Worm (Caenorhabditis elegans): Measurements from ENCODE around the gene T01G5.8.

Gene T01G5.8

ce11 chrV:15139811-15140210 lies 23.7 kb downstream of the T01G5.8 start:
- no peak for TF ChIP-seq ref-1 (GFP tag; conservative IDR thresholded peaks at IDR 0.05)

- TF ChIP-seq cog-1 (tag; optimal IDR thresholded peaks at IDR 0.05) (no peak), ztf-23 (GFP tag; IDR thresholded peaks at IDR 0.05) (no peak), ztf-29 (GFP tag; IDR thresholded peaks at IDR 0.05) (no peak), T22C8.4 (GFP tag; IDR thresholded peaks at IDR 0.05) (no peak), med-1 (GFP tag; optimal IDR thresholded peaks at IDR 0.05; ENCODE audit: insufficient read depth) (no peak), ref-1 (GFP tag; conservative IDR thresholded peaks at IDR 0.05) (no peak), klf-2 (GFP tag; conservative IDR thresholded peaks at IDR 0.05) (no peak), tab-1 (GFP tag; IDR thresholded peaks at IDR 0.05) (no peak), flt-1 (GFP tag; IDR thresholded peaks at IDR 0.05) (no peak)
Observed at ce11 chrV:15140247-15140646, 24.2 kb downstream of the T01G5.8 start, which contains the start of gene K08F9.3. K08F9.3 (plus strand) TSS chrV:15140547.

DNA sequence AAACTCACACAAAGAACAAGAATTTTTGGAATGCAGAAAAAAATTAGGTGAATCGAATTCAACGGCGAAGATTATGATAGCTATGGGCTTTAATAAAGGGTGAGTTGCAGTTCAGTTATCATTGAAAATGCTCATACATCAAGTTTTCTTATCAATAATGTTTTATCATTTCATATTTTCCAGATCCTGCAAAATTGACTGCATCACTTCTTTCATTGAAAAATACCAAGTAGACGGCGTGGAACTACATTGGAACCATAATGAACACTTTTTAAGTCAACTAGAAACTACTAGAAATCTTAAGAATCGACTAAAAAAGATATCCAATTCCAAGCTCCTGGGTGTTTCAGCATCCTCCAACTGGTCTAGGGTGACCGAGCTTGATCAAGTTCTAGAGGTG lies 27.2 kb downstream of the T01G5.8 start, which contains the start of gene K08F9.1:
Gene K08F9.1, minus strand, starts transcription at position 101 of the 400 bp plus-strand sequence.
- TF ChIP-seq flt-1 (GFP tag; IDR thresholded peaks at IDR 0.05) (no peak), cog-1 (tag; optimal IDR thresholded peaks at IDR 0.05) (no peak), ztf-29 (GFP tag; IDR thresholded peaks at IDR 0.05) (no peak), ztf-23 (GFP tag; IDR thresholded peaks at IDR 0.05) (no peak), klf-2 (GFP tag; conservative IDR thresholded peaks at IDR 0.05) (no peak), tab-1 (GFP tag; IDR thresholded peaks at IDR 0.05) (no peak), ref-1 (GFP tag; conservative IDR thresholded peaks at IDR 0.05) (no peak), med-1 (GFP tag; optimal IDR thresholded peaks at IDR 0.05; ENCODE audit: insufficient read depth) (no peak), T22C8.4 (GFP tag; IDR thresholded peaks at IDR 0.05) (no peak)

ce11 chrV:15143798-15144197 lies 27.7 kb downstream of the T01G5.8 start, which contains the start of gene K08F9.4:
K08F9.4 (plus strand) TSS chrV:15144019.
- TF ChIP-seq T22C8.4 (GFP tag; IDR thresholded peaks at IDR 0.05) = no peak
- TF ChIP-seq ztf-29 (GFP tag; IDR thresholded peaks at IDR 0.05) = no peak
- no peak for TF ChIP-seq ztf-23 (GFP tag; IDR thresholded peaks at IDR 0.05)
- TF ChIP-seq tab-1 (GFP tag; IDR thresholded peaks at IDR 0.05) = no peak
- no peak for TF ChIP-seq flt-1 (GFP tag; IDR thresholded peaks at IDR 0.05)

DNA sequence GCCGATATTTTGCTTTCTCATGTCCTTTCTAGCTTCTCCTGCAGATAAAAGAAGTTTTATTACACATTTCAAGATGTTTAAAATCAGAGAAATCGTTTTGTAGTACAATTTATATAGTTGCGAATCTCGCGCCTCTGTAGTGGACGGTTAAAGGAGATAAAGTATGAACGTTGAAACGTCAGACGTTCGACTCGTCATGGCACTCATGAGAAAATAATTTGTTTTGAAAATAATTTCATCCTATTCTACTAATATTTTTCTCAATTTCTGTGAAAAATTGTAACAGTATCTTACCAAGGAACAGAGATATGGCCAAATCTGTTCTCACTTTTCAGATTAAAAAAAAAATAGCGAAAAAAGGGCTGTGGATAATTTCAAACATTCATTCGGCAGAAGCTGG lies 31.7 kb downstream of the T01G5.8 start, which contains the start of gene T09F5.20:
Gene T09F5.20, minus strand, starts transcription at position 101 of the 400 bp plus-strand sequence.
- TF ChIP-seq ztf-23 (GFP tag; IDR thresholded peaks at IDR 0.05) (no peak), cog-1 (tag; optimal IDR thresholded peaks at IDR 0.05) (no peak)

- no peak for TF ChIP-seq ztf-29 (GFP tag; IDR thresholded peaks at IDR 0.05)
- TF ChIP-seq ref-1 (GFP tag; conservative IDR thresholded peaks at IDR 0.05) = no peak
- TF ChIP-seq cog-1 (tag; optimal IDR thresholded peaks at IDR 0.05) = no peak
- no peak for TF ChIP-seq tab-1 (GFP tag; IDR thresholded peaks at IDR 0.05)
- TF ChIP-seq klf-2 (GFP tag; conservative IDR thresholded peaks at IDR 0.05) = no peak
- no peak for TF ChIP-seq ztf-23 (GFP tag; IDR thresholded peaks at IDR 0.05)
- no peak for TF ChIP-seq med-1 (GFP tag; optimal IDR thresholded peaks at IDR 0.05; ENCODE audit: insufficient read depth)
- no peak for TF ChIP-seq T22C8.4 (GFP tag; IDR thresholded peaks at IDR 0.05)
- no peak for TF ChIP-seq flt-1 (GFP tag; IDR thresholded peaks at IDR 0.05)
Observed at ce11 chrV:15148800-15149199, 32.7 kb downstream of the T01G5.8 start, which contains the start of gene T09F5.1. T09F5.1 (plus strand) TSS chrV:15149100.

DNA sequence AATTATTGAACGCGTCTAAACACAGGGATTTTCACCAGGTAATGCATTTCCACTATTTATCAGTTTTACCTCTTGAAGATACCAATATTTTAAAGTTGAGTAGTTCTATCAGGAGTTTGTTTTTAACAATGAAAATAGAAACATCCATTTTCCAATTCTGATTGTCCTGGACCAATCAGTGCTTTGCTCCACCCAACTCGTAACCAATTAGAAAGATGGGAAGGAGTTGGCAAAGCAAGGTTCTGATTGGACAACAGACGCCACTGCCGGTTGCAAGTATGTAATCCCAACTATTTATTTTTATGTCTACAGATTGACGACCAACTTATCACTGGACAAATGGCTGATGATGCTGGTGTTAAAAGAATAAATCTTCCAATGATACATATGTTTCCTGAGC lies 34.1 kb downstream of the T01G5.8 start:
- no peak for TF ChIP-seq cog-1 (tag; optimal IDR thresholded peaks at IDR 0.05)
- no peak for TF ChIP-seq ztf-23 (GFP tag; IDR thresholded peaks at IDR 0.05)
- TF ChIP-seq T22C8.4 (GFP tag; IDR thresholded peaks at IDR 0.05) = no peak
- TF ChIP-seq ztf-29 (GFP tag; IDR thresholded peaks at IDR 0.05) = no peak
- TF ChIP-seq ref-1 (GFP tag; conservative IDR thresholded peaks at IDR 0.05) = no peak
- TF ChIP-seq tab-1 (GFP tag; IDR thresholded peaks at IDR 0.05) = no peak
- no peak for TF ChIP-seq flt-1 (GFP tag; IDR thresholded peaks at IDR 0.05)
- no peak for TF ChIP-seq med-1 (GFP tag; optimal IDR thresholded peaks at IDR 0.05; ENCODE audit: insufficient read depth)
- no peak for TF ChIP-seq klf-2 (GFP tag; conservative IDR thresholded peaks at IDR 0.05)

DNA sequence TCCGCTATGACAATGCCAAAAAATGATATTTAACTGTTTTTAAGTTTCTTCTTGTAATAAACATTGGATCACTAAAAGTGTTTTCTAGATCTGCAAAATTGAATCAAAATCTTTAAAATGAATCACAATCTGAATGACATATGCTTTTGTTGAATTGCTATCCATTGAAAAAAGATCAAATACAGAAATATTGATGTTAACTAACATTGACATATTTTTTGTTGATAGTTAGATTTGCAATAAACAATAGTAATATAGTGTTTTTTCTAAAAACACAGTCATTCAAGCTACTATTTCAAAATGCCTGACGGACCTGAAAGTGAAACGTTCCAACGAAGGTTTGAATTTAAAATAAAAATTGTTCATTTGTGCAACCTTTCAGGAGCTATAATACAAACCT lies 34.6 kb downstream of the T01G5.8 start, which contains the start of gene T09F5.2:
Gene T09F5.2, plus strand, starts transcription at position 301 of the 400 bp plus-strand sequence.
- TF ChIP-seq flt-1 (GFP tag; IDR thresholded peaks at IDR 0.05) (no peak), tab-1 (GFP tag; IDR thresholded peaks at IDR 0.05) (no peak), med-1 (GFP tag; optimal IDR thresholded peaks at IDR 0.05; ENCODE audit: insufficient read depth) (no peak), T22C8.4 (GFP tag; IDR thresholded peaks at IDR 0.05) (no peak), ref-1 (GFP tag; conservative IDR thresholded peaks at IDR 0.05) (no peak)

DNA sequence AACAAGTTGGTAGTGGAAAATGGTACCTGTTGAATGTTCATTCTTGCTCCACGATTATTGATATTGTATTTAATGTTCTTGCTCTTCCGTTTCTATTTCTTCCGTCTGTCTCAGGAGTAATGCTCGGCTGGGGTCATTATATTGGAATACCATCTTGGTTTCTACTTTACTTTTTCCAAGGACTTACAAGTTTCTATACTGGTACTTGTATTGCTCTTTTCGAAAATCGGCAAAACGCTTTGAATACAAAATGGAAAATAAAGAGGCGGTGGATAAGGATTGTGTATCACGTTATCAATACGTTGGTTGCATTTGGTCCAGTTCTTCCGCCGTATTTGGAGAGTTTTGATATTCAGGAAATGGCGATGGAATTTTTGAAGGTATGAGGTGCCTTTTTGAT lies 35.9 kb downstream of the T01G5.8 start:
- no peak for TF ChIP-seq ztf-29 (GFP tag; IDR thresholded peaks at IDR 0.05)
- no peak for TF ChIP-seq flt-1 (GFP tag; IDR thresholded peaks at IDR 0.05)
- no peak for TF ChIP-seq tab-1 (GFP tag; IDR thresholded peaks at IDR 0.05)

DNA sequence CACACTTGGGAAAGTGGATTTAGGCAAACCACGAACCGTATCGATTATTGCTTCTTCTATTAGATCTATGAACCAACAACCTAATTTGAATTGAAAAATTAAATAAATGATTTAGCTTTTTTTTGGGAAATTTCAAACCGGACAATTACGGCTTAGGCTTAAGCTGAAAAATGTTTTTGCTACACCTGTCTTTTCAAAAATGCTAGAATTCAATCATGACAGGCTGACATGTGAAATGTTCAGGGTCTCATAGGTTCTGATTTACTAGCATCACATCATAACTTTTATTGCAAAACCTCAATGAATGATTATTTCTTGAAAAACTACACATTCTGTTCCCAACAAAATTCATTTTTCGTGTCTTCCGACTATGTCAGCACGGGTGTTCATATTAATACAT lies 37.2 kb downstream of the T01G5.8 start, which contains the start of gene srh-55:
Gene srh-55, plus strand, starts transcription at position 301 of the 400 bp plus-strand sequence.
- TF ChIP-seq klf-2 (GFP tag; conservative IDR thresholded peaks at IDR 0.05) (no peak), ztf-29 (GFP tag; IDR thresholded peaks at IDR 0.05) (no peak), tab-1 (GFP tag; IDR thresholded peaks at IDR 0.05) (no peak), flt-1 (GFP tag; IDR thresholded peaks at IDR 0.05) (no peak), med-1 (GFP tag; optimal IDR thresholded peaks at IDR 0.05; ENCODE audit: insufficient read depth) (no peak), ztf-23 (GFP tag; IDR thresholded peaks at IDR 0.05) (no peak), T22C8.4 (GFP tag; IDR thresholded peaks at IDR 0.05) (no peak), ref-1 (GFP tag; conservative IDR thresholded peaks at IDR 0.05) (no peak), cog-1 (tag; optimal IDR thresholded peaks at IDR 0.05) (no peak)

DNA sequence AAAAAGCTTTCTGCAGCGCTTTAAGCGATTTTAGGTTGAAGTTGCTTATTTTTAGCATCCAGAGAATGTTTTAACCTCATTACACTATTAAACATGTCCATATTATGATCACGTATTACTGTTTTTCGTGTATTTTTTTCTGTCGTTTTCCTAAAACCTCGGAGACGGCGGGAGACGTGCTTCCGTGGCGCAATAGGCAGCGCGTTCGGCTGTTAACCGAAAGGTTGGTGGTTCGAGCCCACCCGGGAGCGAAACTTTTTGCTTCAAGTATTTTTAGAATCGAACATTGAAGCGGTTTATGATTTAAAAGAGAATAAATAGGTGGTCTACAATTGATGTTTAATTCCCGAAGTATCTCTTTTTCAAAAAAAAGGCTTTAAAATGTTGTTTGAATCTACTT lies 40.4 kb downstream of the T01G5.8 start:
- TF ChIP-seq tab-1 (GFP tag; IDR thresholded peaks at IDR 0.05) = no peak
- TF ChIP-seq cog-1 (tag; optimal IDR thresholded peaks at IDR 0.05) = no peak
- TF ChIP-seq klf-2 (GFP tag; conservative IDR thresholded peaks at IDR 0.05) = no peak
- no peak for TF ChIP-seq ztf-23 (GFP tag; IDR thresholded peaks at IDR 0.05)
- TF ChIP-seq ref-1 (GFP tag; conservative IDR thresholded peaks at IDR 0.05) = no peak
- TF ChIP-seq ztf-29 (GFP tag; IDR thresholded peaks at IDR 0.05) = no peak
- no peak for TF ChIP-seq med-1 (GFP tag; optimal IDR thresholded peaks at IDR 0.05; ENCODE audit: insufficient read depth)
- TF ChIP-seq T22C8.4 (GFP tag; IDR thresholded peaks at IDR 0.05) = no peak
- TF ChIP-seq flt-1 (GFP tag; IDR thresholded peaks at IDR 0.05) = no peak
